Worm (Caenorhabditis elegans) whole organism, early embryonic: ENCODE measurements around the gene T26A5.2.

ENCODE experiments used
- B0310.2 ChIP-seq: sonication (generic microtip); optimal IDR thresholded peaks from 2 replicates; lab custom pipeline; 2016; ENCODE audit warnings: mild to moderate bottlenecking, missing genetic modification characterization, missing compliant biosample characterization
- F13C5.2 ChIP-seq: sonication (generic microtip); optimal IDR thresholded peaks from 2 replicates; lab custom pipeline; 2017; ENCODE audit warnings: mild to moderate bottlenecking, missing genetic modification characterization, inconsistent platforms, missing compliant biosample characterization
- aly-1 ChIP-seq: sonication (generic microtip); optimal IDR thresholded peaks from 2 replicates; lab custom pipeline; 2016; ENCODE audit warnings: missing genetic modification characterization, missing compliant biosample characterization
- ama-1 ChIP-seq: fragments of 150-350 bp; optimal IDR thresholded peaks from 2 replicates; lab custom pipeline; 2014
- ceh-13 ChIP-seq: fragments of 200-800 bp; sonication (Bioruptor generic); optimal IDR thresholded peaks from 2 replicates; lab custom pipeline; 2018; ENCODE audit warnings: mild to moderate bottlenecking, missing genetic modification characterization, missing compliant biosample characterization
- ceh-36 ChIP-seq: sonication (generic microtip); optimal IDR thresholded peaks from 2 replicates; lab custom pipeline; 2016; ENCODE audit warnings: missing genetic modification characterization, inconsistent platforms, missing compliant biosample characterization
- ets-7 ChIP-seq: sonication (generic microtip); optimal IDR thresholded peaks from 2 replicates; lab custom pipeline; 2016; ENCODE audit warnings: missing genotype, missing genetic modification characterization, missing compliant biosample characterization
- flt-1 ChIP-seq: fragments of 200-800 bp; sonication (Bioruptor generic); IDR thresholded peaks from 2 replicates; pipeline ENCODE4 v1.3.6; 2022; ENCODE audit warnings: missing genetic modification characterization, missing compliant biosample characterization
- hmbx-1 ChIP-seq: sonication (generic microtip); optimal IDR thresholded peaks from 2 replicates; lab custom pipeline; 2016; ENCODE audit warnings: mild to moderate bottlenecking, missing genetic modification characterization, missing compliant biosample characterization
- hmg-4 ChIP-seq: fragments of 200-800 bp; sonication (Bioruptor generic); optimal IDR thresholded peaks from 2 replicates; lab custom pipeline; 2018; ENCODE audit warnings: mild to moderate bottlenecking, missing genetic modification characterization, missing compliant biosample characterization
- hnd-1 ChIP-seq: sonication (generic microtip); optimal IDR thresholded peaks from 2 replicates; lab custom pipeline; 2016; ENCODE audit warnings: missing genetic modification characterization, missing compliant biosample characterization
- pes-1 ChIP-seq: fragments of 200-800 bp; sonication (Bioruptor generic); IDR thresholded peaks from 2 replicates; pipeline ENCODE4 v1.3.6; 2022; ENCODE audit warnings: missing genetic modification reagents, missing genetic modification characterization, missing compliant biosample characterization
- scrt-1 ChIP-seq: fragments of 200-800 bp; sonication (Bioruptor generic); IDR thresholded peaks from 2 replicates; pipeline ENCODE4 v1.3.6; 2022; ENCODE audit warnings: missing genetic modification characterization, missing compliant biosample characterization
- sea-1 ChIP-seq: fragments of 200-800 bp; sonication (Bioruptor generic); conservative IDR thresholded peaks from 2 replicates; pipeline ENCODE4 v1.3.6; 2022; ENCODE audit warnings: missing genetic modification characterization, missing compliant biosample characterization
- tbx-11 ChIP-seq: fragments of 200-800 bp; sonication (Bioruptor generic); IDR thresholded peaks from 2 replicates; pipeline ENCODE4 v1.3.6; 2022; ENCODE audit warnings: missing genetic modification characterization, missing compliant biosample characterization
- tbx-37 ChIP-seq: fragments of 200-800 bp; sonication (Bioruptor generic); conservative IDR thresholded peaks from 2 replicates; pipeline ENCODE4 v1.3.6; 2022; ENCODE audit warnings: missing genetic modification reagents, missing genetic modification characterization, missing compliant biosample characterization
- tra-4 ChIP-seq: sonication (generic microtip); optimal IDR thresholded peaks from 2 replicates; lab custom pipeline; 2017; ENCODE audit warnings: missing genetic modification characterization, missing compliant biosample characterization

T26A5.2 gene

ce11 chrIII:6422721-6423120, 44.4 kb upstream of the T26A5.2 start:
- no peak for TF ChIP-seq F13C5.2 (tag; lab: Kevin White, UChicago)
- no peak for TF ChIP-seq ceh-13 (GFP tag; lab: Kevin White, UChicago)
- no peak for TF ChIP-seq ets-7 (tag; lab: Kevin White, UChicago)
- no peak for TF ChIP-seq tbx-11
- no peak for TF ChIP-seq pes-1 (GFP tag; lab: Robert Waterston, UW)
- no peak for TF ChIP-seq hmbx-1 (tag; lab: Kevin White, UChicago)
- no peak for TF ChIP-seq tra-4 (tag; lab: Kevin White, UChicago)
- TF ChIP-seq B0310.2 (tag; lab: Kevin White, UChicago) = no peak
- no peak for TF ChIP-seq ama-1 (lab: Kevin White, UChicago)
- no peak for TF ChIP-seq scrt-1
- no peak for TF ChIP-seq ceh-36 (tag; lab: Kevin White, UChicago)
- no peak for TF ChIP-seq tbx-37 (GFP tag; lab: Robert Waterston, UW)
- TF ChIP-seq hnd-1 (tag; lab: Kevin White, UChicago) = no peak
- TF ChIP-seq sea-1 = no peak
- no peak for TF ChIP-seq flt-1 (GFP tag; lab: Robert Waterston, UW)
- TF ChIP-seq hmg-4 (GFP tag; lab: Kevin White, UChicago) = no peak
- no peak for TF ChIP-seq aly-1 (tag; lab: Kevin White, UChicago)

ce11 chrIII:6427205-6427604, 39.9 kb upstream of the T26A5.2 start, which contains the start of gene C05D11.8:
TSS of gene C05D11.8 (minus strand) at chrIII:6427305.
- TF ChIP-seq sea-1 = no peak
- no peak for TF ChIP-seq flt-1 (GFP tag; lab: Robert Waterston, UW)
- no peak for TF ChIP-seq ceh-36 (tag; lab: Kevin White, UChicago)
- no peak for TF ChIP-seq scrt-1

ce11 chrIII:6430834-6431233, 36.3 kb upstream of the T26A5.2 start, which contains the start of gene popl-1:
TSS of gene popl-1 (minus strand) at chrIII:6430934.
- TF ChIP-seq hmg-4 (GFP tag; lab: Kevin White, UChicago) (no peak), aly-1 (tag; lab: Kevin White, UChicago) (no peak), ceh-36 (tag; lab: Kevin White, UChicago) (no peak), B0310.2 (tag; lab: Kevin White, UChicago) (no peak), hnd-1 (tag; lab: Kevin White, UChicago) (no peak), ets-7 (tag; lab: Kevin White, UChicago) (no peak), flt-1 (GFP tag; lab: Robert Waterston, UW) (no peak), pes-1 (GFP tag; lab: Robert Waterston, UW) (no peak), tbx-11 (no peak), tbx-37 (GFP tag; lab: Robert Waterston, UW) (no peak), scrt-1 (no peak), sea-1 (no peak)

- TF ChIP-seq ceh-13 (GFP tag; lab: Kevin White, UChicago) = no peak
- TF ChIP-seq hnd-1 (tag; lab: Kevin White, UChicago) = no peak
- no peak for TF ChIP-seq ceh-36 (tag; lab: Kevin White, UChicago)
- no peak for TF ChIP-seq scrt-1
- 0 out of 2 replicates have a peak, but pooled peaks have one; percentile 38 for TF ChIP-seq flt-1 (GFP tag; lab: Robert Waterston, UW)
- TF ChIP-seq F13C5.2 (tag; lab: Kevin White, UChicago) = peak; percentile 67
- no peak for TF ChIP-seq sea-1
- TF ChIP-seq tra-4 (tag; lab: Kevin White, UChicago) = no peak
- no peak for TF ChIP-seq ama-1 (lab: Kevin White, UChicago)
Observed at ce11 chrIII:6431766-6432228, 35.3 kb upstream of the T26A5.2 start, which contains the start of the genes mrps-17 and txdc-9. TSS of gene mrps-17 (minus strand) at chrIII:6431798. TSS of gene txdc-9 (plus strand) at chrIII:6432178.

- TF ChIP-seq ets-7 (tag; lab: Kevin White, UChicago) = no peak
- TF ChIP-seq tbx-11 = no peak
- no peak for TF ChIP-seq hnd-1 (tag; lab: Kevin White, UChicago)
- TF ChIP-seq ceh-13 (GFP tag; lab: Kevin White, UChicago) = no peak
- TF ChIP-seq hmbx-1 (tag; lab: Kevin White, UChicago) = no peak
- TF ChIP-seq flt-1 (GFP tag; lab: Robert Waterston, UW) = no peak
- no peak for TF ChIP-seq ama-1 (lab: Kevin White, UChicago)
- no peak for TF ChIP-seq aly-1 (tag; lab: Kevin White, UChicago)
- TF ChIP-seq ceh-36 (tag; lab: Kevin White, UChicago) = no peak
Observed at ce11 chrIII:6432939-6433338, 34.2 kb upstream of the T26A5.2 start, which contains the start of gene vps-16. TSS of gene vps-16 (plus strand) at chrIII:6433239.

ce11 chrIII:6436308-6436707, 30.8 kb upstream of the T26A5.2 start, which contains the start of gene C05D11.1:
TSS of gene C05D11.1 (plus strand) at chrIII:6436608.
- TF ChIP-seq tra-4 (tag; lab: Kevin White, UChicago) (no peak), sea-1 (no peak), aly-1 (tag; lab: Kevin White, UChicago) (no peak), hnd-1 (tag; lab: Kevin White, UChicago) (no peak)

- TF ChIP-seq hmbx-1 (tag; lab: Kevin White, UChicago) (no peak), ceh-13 (GFP tag; lab: Kevin White, UChicago) (no peak), flt-1 (GFP tag; lab: Robert Waterston, UW) (no peak)
Observed at ce11 chrIII:6439854-6440253, 27.3 kb upstream of the T26A5.2 start.
